Worm (Caenorhabditis elegans) whole organism, L1 larva: Measurements from ENCODE around the gene Y43F8B.22.

Experiments used
- elt-3 ChIP-seq, 6 experiments: fragments of 150-350 bp in 1 of 6; sonication (generic microtip); optimal IDR thresholded peaks; 2 replicates each; lab custom pipeline; 2017 to 2018; ENCODE audit warnings: missing biosample characterization in 6 of 6, missing genetic modification characterization in 6 of 6, inconsistent platforms in 1 of 6
- fkh-10 ChIP-seq: sonication (generic microtip); optimal IDR thresholded peaks from 2 replicates; lab custom pipeline; 2017; ENCODE audit warnings: missing biosample characterization, missing genetic modification reagents, missing genetic modification characterization
- fos-1 ChIP-seq: fragments of 150-350 bp; optimal IDR thresholded peaks from 2 replicates; lab custom pipeline; 2014; ENCODE audit warnings: missing biosample characterization, missing genetic modification characterization
- lsy-2 ChIP-seq, 2 experiments: fragments of 150-350 bp; optimal IDR thresholded peaks; 2 replicates each; lab custom pipeline; 2014; ENCODE audit warnings: missing biosample characterization in 2 of 2, missing genetic modification characterization in 2 of 2
- mep-1 ChIP-seq: fragments of 150-350 bp; optimal IDR thresholded peaks from 2 replicates; lab custom pipeline; 2014; ENCODE audit warnings: missing biosample characterization, missing genetic modification characterization
- nhr-71 ChIP-seq: sonication (generic microtip); optimal IDR thresholded peaks from 2 replicates; lab custom pipeline; 2016; ENCODE audit warnings: mild to moderate bottlenecking, missing genetic modification characterization, moderate library complexity, missing compliant biosample characterization
- skn-1 ChIP-seq: fragments of 150-350 bp; optimal IDR thresholded peaks from 2 replicates; lab custom pipeline; 2014; ENCODE audit warnings: missing biosample characterization, missing genetic modification characterization
- unc-62 ChIP-seq: fragments of 150-350 bp; optimal IDR thresholded peaks from 2 replicates; lab custom pipeline; 2014; ENCODE audit warnings: missing biosample characterization, missing genetic modification reagents, missing genetic modification characterization
- vab-15 ChIP-seq: sonication (generic microtip); optimal IDR thresholded peaks from 2 replicates; lab custom pipeline; 2017; ENCODE audit warnings: missing genotype, mild to moderate bottlenecking, missing genetic modification characterization, missing compliant biosample characterization

DNA sequence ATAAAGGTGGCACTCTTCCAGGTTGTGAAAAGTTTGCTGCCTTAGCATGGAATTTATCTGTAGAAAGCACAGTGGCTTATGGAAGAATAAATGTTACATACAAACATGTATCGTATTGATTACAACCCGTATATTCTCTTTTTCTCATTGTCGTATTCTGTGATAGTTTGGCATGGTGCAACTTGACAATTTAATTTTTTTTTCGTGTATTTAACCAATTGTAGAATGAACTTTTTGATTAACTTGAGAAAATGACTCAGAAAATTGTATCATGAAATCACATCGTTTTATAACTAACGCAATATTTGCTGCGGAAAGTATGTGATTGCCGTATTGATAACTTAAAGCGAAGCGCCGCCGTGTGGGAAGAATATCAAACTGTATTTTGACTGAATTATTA lies 25.5 kb upstream of the Y43F8B.22 start, which contains the start of gene Y43F8B.24:
- no peak for TF ChIP-seq unc-62
- TF ChIP-seq lsy-2 (tag; optimal IDR thresholded peaks at IDR 0.05; lab: Kevin White, UChicago) = no peak
- TF ChIP-seq skn-1 (tag; lab: Kevin White, UChicago) = no peak
- TF ChIP-seq elt-3 (tag; optimal IDR thresholded peaks at IDR 0.05; lab: Kevin White, UChicago) = no peak
- TF ChIP-seq nhr-71 (tag; lab: Kevin White, UChicago) = no peak
- TF ChIP-seq vab-15 (tag; lab: Kevin White, UChicago) = no peak
- TF ChIP-seq fkh-10 (GFP tag; lab: Kevin White, UChicago) = no peak
- TF ChIP-seq mep-1 (tag; lab: Kevin White, UChicago) = no peak
- no peak for TF ChIP-seq fos-1
